Fruit fly (Drosophila melanogaster): ENCODE results near the gene Blos3.
A peak's percentile ranks its signal among the peaks of the same experiment; 100 is the strongest.

Gene Blos3

dm6 chr3L:18898770-18899278 lies 28.8 kb downstream of the Blos3 start, which contains the start of gene RpL26 (continued):
- TF ChIP-seq CG12659 (GFP tag; optimal IDR thresholded peaks at IDR 0.05) (peak; percentile 89), CG11093 (GFP tag; IDR thresholded peaks at IDR 0.05) (0 out of 3 replicates have a peak, but pooled peaks have one; percentile 41), mld (GFP tag; IDR thresholded peaks at IDR 0.05; ENCODE audit: partially characterized antibody) (peak; percentile 90), mirr (GFP tag; optimal IDR thresholded peaks at IDR 0.05) (no peak), CG1792 (GFP tag; optimal IDR thresholded peaks at IDR 0.05) (peak; percentile 53), gcm (GFP tag; optimal IDR thresholded peaks at IDR 0.05) (peak; percentile 42), CG10366 (GFP tag; IDR thresholded peaks at IDR 0.05) (peak; percentile 62; the same call in 1 of the 2 replicates), luna (GFP tag; optimal IDR thresholded peaks at IDR 0.05) (peak; percentile 74), p53 (GFP tag; optimal IDR thresholded peaks at IDR 0.05) (peak; percentile 79), Kr (GFP tag; optimal IDR thresholded peaks at IDR 0.05) (no peak), ase (GFP tag; IDR thresholded peaks at IDR 0.05) (peak; percentile 54; the same call in 1 of the 3 replicates), Usf (GFP tag; optimal IDR thresholded peaks at IDR 0.05) (peak; percentile 44), Poxn (GFP tag; IDR thresholded peaks at IDR 0.05) (no peak), CG18599 (GFP tag; optimal IDR thresholded peaks at IDR 0.05) (no peak), CG6272 (GFP tag; IDR thresholded peaks at IDR 0.05) (peak; percentile 83), shn (GFP tag; optimal IDR thresholded peaks at IDR 0.05) (peak; percentile 91), CG9817 (tag; optimal IDR thresholded peaks at IDR 0.05) (peak; percentile 85), cad (GFP tag; optimal IDR thresholded peaks at IDR 0.05) (no peak), trh (GFP tag; optimal IDR thresholded peaks at IDR 0.05) (peak; percentile 54), CG2202 (tag; optimal IDR thresholded peaks at IDR 0.05) (peak; percentile 56), Bdp1 (GFP tag; optimal IDR thresholded peaks at IDR 0.05) (peak; percentile 74), CG14710 (tag; optimal IDR thresholded peaks at IDR 0.05) (peak; percentile 87), nom (GFP tag; optimal IDR thresholded peaks at IDR 0.05) (peak; percentile 74), Sin3A (optimal IDR thresholded peaks at IDR 0.05) (peak; percentile 95), fd102C (GFP tag; optimal IDR thresholded peaks at IDR 0.05) (no peak), ATbp (GFP tag; optimal IDR thresholded peaks at IDR 0.05) (no peak), Dad (GFP tag; optimal IDR thresholded peaks at IDR 0.05) (peak; percentile 72), amos (GFP tag; IDR thresholded peaks at IDR 0.05; ENCODE audit: partially characterized antibody) (peak; percentile 93), CG6175 (GFP tag; IDR thresholded peaks at IDR 0.05) (no peak), CG7963 (GFP tag; IDR thresholded peaks at IDR 0.05; ENCODE audit: partially characterized antibody) (peak; percentile 85), Dek (tag; optimal IDR thresholded peaks at IDR 0.05) (peak; percentile 72), Mrtf (GFP tag; IDR thresholded peaks at IDR 0.05) (no peak; the same call in 2 of the 3 replicates), kah (GFP tag; optimal IDR thresholded peaks at IDR 0.05) (peak; percentile 28), Ets97D (GFP tag; optimal IDR thresholded peaks at IDR 0.05) (peak; percentile 99), sim (GFP tag; IDR thresholded peaks at IDR 0.05) (no peak), CG9932 (GFP tag; IDR thresholded peaks at IDR 0.05) (peak; percentile 92), BtbVII (GFP tag; optimal IDR thresholded peaks at IDR 0.05) (peak; percentile 61), CG11695 (GFP tag; IDR thresholded peaks at IDR 0.05) (peak; percentile 64; the same call in 1 of the 3 replicates), Vsx1 (GFP tag; optimal IDR thresholded peaks at IDR 0.05) (no peak), Ssrp (tag; optimal IDR thresholded peaks at IDR 0.05) (peak; percentile 64), Nf-YB (GFP tag; optimal IDR thresholded peaks at IDR 0.05) (peak; percentile 56), slp2 (GFP tag; optimal IDR thresholded peaks at IDR 0.05) (peak; percentile 79), CG12744 (GFP tag; optimal IDR thresholded peaks at IDR 0.05) (peak; percentile 69), chinmo (GFP tag; IDR thresholded peaks at IDR 0.05; ENCODE audit: partially characterized antibody) (peak; percentile 89), bowl (GFP tag; IDR thresholded peaks at IDR 0.05) (no peak), nau (GFP tag; optimal IDR thresholded peaks at IDR 0.05) (peak; percentile 42), CG4854 (GFP tag; optimal IDR thresholded peaks at IDR 0.05) (peak; percentile 60), CG17612 (GFP tag; IDR thresholded peaks at IDR 0.05) (no peak), CG11560 (tag; IDR thresholded peaks at IDR 0.05) (peak; percentile 34; the same call in 1 of the 3 replicates), row (GFP tag; IDR thresholded peaks at IDR 0.05) (peak; percentile 96)
